Worm (Caenorhabditis elegans) whole organism, L4 larva: ENCODE measurements around the gene rab-6.2.
A peak's percentile ranks its signal among the peaks of the same experiment; 100 is the strongest.

Experiments
- F10B5.3 ChIP-seq: sonication (generic microtip); optimal IDR thresholded peaks from 2 replicates; lab custom pipeline; 2016; ENCODE audit warnings: mild to moderate bottlenecking, missing genetic modification characterization, missing compliant biosample characterization
- F26F4.8 ChIP-seq: fragments of 200-800 bp; sonication (Bioruptor generic); conservative IDR thresholded peaks from 2 replicates; pipeline ENCODE4 v1.3.6; 2022; ENCODE audit warnings: missing genetic modification characterization, missing compliant biosample characterization
- F37D6.2 ChIP-seq: sonication (generic microtip); optimal IDR thresholded peaks from 2 replicates; lab custom pipeline; 2016; ENCODE audit warnings: mild to moderate bottlenecking, missing genetic modification characterization, missing compliant biosample characterization
- R02D3.7 ChIP-seq: fragments of 150-350 bp; sonication (generic microtip); optimal IDR thresholded peaks from 3 replicates; lab custom pipeline; 2014; ENCODE audit warnings: missing biosample characterization, missing genetic modification characterization
- T20F7.1 ChIP-seq: fragments of 200-800 bp; sonication (Bioruptor generic); optimal IDR thresholded peaks from 2 replicates; lab custom pipeline; 2018; ENCODE audit warnings: mild to moderate bottlenecking, missing genetic modification characterization, missing compliant biosample characterization
- Y105C5A.15 ChIP-seq: fragments of 200-800 bp; sonication (Bioruptor generic); IDR thresholded peaks from 2 replicates; pipeline ENCODE4 v1.3.6; 2022; ENCODE audit warnings: missing genetic modification characterization, missing compliant biosample characterization
- Y48G9A.11 ChIP-seq: fragments of 200-800 bp; sonication (Bioruptor generic); IDR thresholded peaks from 2 replicates; pipeline ENCODE4 v1.3.6; 2022; ENCODE audit warnings: missing genetic modification reagents, missing genetic modification characterization, missing compliant biosample characterization
- aha-1 ChIP-seq: fragments of 150-350 bp; peaks from one replicate; lab custom pipeline; 2014; ENCODE audit warnings: missing biosample characterization, missing genetic modification characterization
- aly-2 ChIP-seq: sonication (generic microtip); optimal IDR thresholded peaks from 2 replicates; lab custom pipeline; 2018; ENCODE audit warnings: missing biosample characterization, missing genetic modification characterization
- attf-4 ChIP-seq: sonication (generic microtip); optimal IDR thresholded peaks from 3 replicates; lab custom pipeline; 2017; ENCODE audit warnings: missing biosample characterization, missing genetic modification characterization
- ceh-20 ChIP-seq: fragments of 200-800 bp; sonication (Bioruptor generic); IDR thresholded peaks from 2 replicates; pipeline ENCODE4 v1.3.6; 2022; ENCODE audit warnings: missing genetic modification reagents, missing genetic modification characterization, missing compliant biosample characterization
- ceh-28 ChIP-seq: fragments of 150-350 bp; optimal IDR thresholded peaks from 2 replicates; lab custom pipeline; 2014; ENCODE audit warnings: missing biosample characterization, missing genetic modification reagents, missing genetic modification characterization
- ceh-82 ChIP-seq: sonication (generic microtip); optimal IDR thresholded peaks from 2 replicates; lab custom pipeline; 2017; ENCODE audit warnings: missing biosample characterization, missing genetic modification characterization
- ces-1 ChIP-seq: fragments of 150-350 bp; sonication (generic microtip); optimal IDR thresholded peaks from 4 replicates; lab custom pipeline; 2014; ENCODE audit warnings: missing biosample characterization, missing genetic modification reagents, missing genetic modification characterization
- dve-1 ChIP-seq: sonication (generic microtip); optimal IDR thresholded peaks from 2 replicates; lab custom pipeline; 2017; ENCODE audit warnings: antibody characterized with exemption, mild to moderate bottlenecking, missing genetic modification characterization, missing compliant biosample characterization; ENCODE audit not compliant: insufficient read depth
- fkh-10 ChIP-seq: fragments of 150-350 bp; optimal IDR thresholded peaks from 2 replicates; lab custom pipeline; 2014; ENCODE audit warnings: missing biosample characterization, missing genetic modification reagents, missing genetic modification characterization
- gei-8 ChIP-seq: fragments of 200-800 bp; sonication (Bioruptor generic); optimal IDR thresholded peaks from 2 replicates; lab custom pipeline; 2018; ENCODE audit warnings: mild to moderate bottlenecking, missing genetic modification characterization, missing compliant biosample characterization
- hlh-11 ChIP-seq: fragments of 200-800 bp; sonication (Bioruptor generic); optimal IDR thresholded peaks from 2 replicates; lab custom pipeline; 2018; ENCODE audit warnings: mild to moderate bottlenecking, missing genetic modification characterization, missing compliant biosample characterization
- hmg-1.1 ChIP-seq: fragments of 200-800 bp; sonication (Bioruptor generic); IDR thresholded peaks from 2 replicates; pipeline ENCODE4 v1.3.6; 2022; ENCODE audit warnings: missing genetic modification reagents, missing genetic modification characterization, missing compliant biosample characterization
- jun-1 ChIP-seq: fragments of 150-350 bp; optimal IDR thresholded peaks from 2 replicates; lab custom pipeline; 2014; ENCODE audit warnings: missing biosample characterization, missing genetic modification reagents, missing genetic modification characterization
- lim-7 ChIP-seq: fragments of 200-800 bp; sonication (Bioruptor generic); IDR thresholded peaks from 2 replicates; pipeline ENCODE4 v1.3.6; 2022; ENCODE audit warnings: missing genetic modification characterization, missing compliant biosample characterization
- lin-39 ChIP-seq: fragments of 150-350 bp; optimal IDR thresholded peaks from 2 replicates; lab custom pipeline; 2014; ENCODE audit warnings: missing biosample characterization, missing genetic modification reagents, missing genetic modification characterization
- mes-2 ChIP-seq: sonication (generic microtip); optimal IDR thresholded peaks from 2 replicates; lab custom pipeline; 2016; ENCODE audit warnings: missing genotype, mild to moderate bottlenecking, missing genetic modification characterization, missing compliant biosample characterization; ENCODE audit not compliant: poor library complexity, severe bottlenecking
- mxl-3 ChIP-seq: fragments of 200-800 bp; sonication (Bioruptor generic); optimal IDR thresholded peaks from 2 replicates; lab custom pipeline; 2018; ENCODE audit warnings: mild to moderate bottlenecking, missing genetic modification characterization, missing compliant biosample characterization
- php-3 ChIP-seq: fragments of 200-800 bp; sonication (Bioruptor generic); IDR thresholded peaks from 2 replicates; pipeline ENCODE4 v1.3.6; 2022; ENCODE audit warnings: missing genetic modification reagents, missing genetic modification characterization, missing compliant biosample characterization
- pqm-1 ChIP-seq: sonication (generic microtip); optimal IDR thresholded peaks from 2 replicates; lab custom pipeline; 2017; ENCODE audit warnings: missing biosample characterization, missing genetic modification characterization
- rbr-2 ChIP-seq: sonication (generic microtip); optimal IDR thresholded peaks from 2 replicates; lab custom pipeline; 2016; ENCODE audit warnings: missing genotype, missing genetic modification characterization, missing compliant biosample characterization
- saeg-2 ChIP-seq: fragments of 200-800 bp; sonication (Bioruptor generic); IDR thresholded peaks from 2 replicates; pipeline ENCODE4 v1.3.6; 2022; ENCODE audit warnings: missing genetic modification reagents, missing genetic modification characterization, missing compliant biosample characterization
- sdz-12 ChIP-seq: fragments of 200-800 bp; sonication (Bioruptor generic); optimal IDR thresholded peaks from 2 replicates; lab custom pipeline; 2018; ENCODE audit warnings: mild to moderate bottlenecking, missing genetic modification characterization, missing compliant biosample characterization
- set-16 ChIP-seq: fragments of 200-800 bp; sonication (Bioruptor generic); IDR thresholded peaks from 2 replicates; pipeline ENCODE4 v1.3.6; 2022; ENCODE audit warnings: missing genetic modification reagents, missing genetic modification characterization, missing compliant biosample characterization
- skn-1 ChIP-seq: fragments of 150-350 bp; optimal IDR thresholded peaks from 2 replicates; lab custom pipeline; 2014; ENCODE audit warnings: missing biosample characterization, missing genetic modification characterization
- snpc-4 ChIP-seq: fragments of 150-350 bp; optimal IDR thresholded peaks from 2 replicates; lab custom pipeline; 2014; ENCODE audit warnings: missing biosample characterization, missing genetic modification characterization
- spr-3 ChIP-seq: fragments of 200-800 bp; sonication (Bioruptor generic); optimal IDR thresholded peaks from 2 replicates; lab custom pipeline; 2018; ENCODE audit warnings: mild to moderate bottlenecking, missing genetic modification characterization, missing compliant biosample characterization
- unc-39 ChIP-seq: sonication (generic microtip); optimal IDR thresholded peaks from 2 replicates; lab custom pipeline; 2017; ENCODE audit warnings: missing biosample characterization, missing genetic modification characterization
- unc-62 ChIP-seq, 3 experiments: fragments of 150-350 bp in 1 of 3; sonication (generic microtip); optimal IDR thresholded peaks in 2 of 3; peaks in 1 of 3; 1 replicate in 1 of 3; 2 replicates in 2 of 3; lab custom pipeline; 2014 to 2017; ENCODE audit warnings: missing biosample characterization in 3 of 3, missing genetic modification characterization in 3 of 3, missing genetic modification reagents in 3 of 3, missing genotype in 1 of 3
- zfp-2 ChIP-seq: sonication (generic microtip); optimal IDR thresholded peaks from 2 replicates; lab custom pipeline; 2016; ENCODE audit warnings: mild to moderate bottlenecking, missing genetic modification characterization, missing compliant biosample characterization

Gene rab-6.2

DNA sequence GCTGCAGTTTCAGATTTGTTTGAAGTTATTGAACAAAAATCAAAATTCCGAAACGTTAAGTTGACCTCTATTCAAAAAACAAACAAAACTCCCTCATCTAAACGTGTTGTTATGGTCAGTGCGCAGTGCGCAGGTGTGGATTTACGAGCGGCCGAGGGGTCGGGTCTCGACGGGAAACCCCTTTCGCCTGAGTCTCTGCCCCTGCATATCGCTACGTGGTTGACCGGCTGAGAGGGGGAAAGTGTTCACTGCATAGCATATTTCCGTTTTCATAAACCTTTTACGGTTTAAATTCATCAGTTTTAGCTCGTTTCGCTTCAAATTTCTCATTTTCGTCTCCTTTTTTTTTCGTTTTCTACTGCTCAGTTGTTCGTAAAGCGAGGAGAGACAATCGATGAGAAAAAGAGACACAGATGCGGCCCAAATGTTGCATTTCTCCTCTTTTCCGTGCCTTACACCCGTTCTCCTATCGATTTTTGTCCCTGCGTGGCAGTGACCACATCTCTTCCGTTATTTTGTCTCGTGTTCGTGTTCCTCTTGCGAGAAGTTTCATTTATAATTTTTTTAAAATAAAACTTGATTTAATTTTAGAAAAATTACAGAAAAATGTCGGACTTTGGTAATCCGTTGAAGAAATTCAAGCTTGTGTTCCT lies at the start of gene rab-6.2:
Gene rab-6.2, plus strand, starts transcription at position 603 of the 653 bp plus-strand sequence.
- TF ChIP-seq zfp-2 (no peak), ces-1 (GFP tag; lab: Kevin White, UChicago) (no peak), jun-1 (tag; lab: Kevin White, UChicago) (no peak), F10B5.3 (tag; lab: Kevin White, UChicago) (no peak), R02D3.7 (peak; percentile 19), hmg-1.1 (GFP tag; lab: Robert Waterston, UW) (peak; percentile 28; the same call in 1 of the 2 replicates), sdz-12 (GFP tag; lab: Kevin White, UChicago) (no peak), set-16 (GFP tag; lab: Robert Waterston, UW) (peak; percentile 26; the same call in 1 of the 2 replicates), ceh-28 (tag; lab: Kevin White, UChicago) (no peak), Y48G9A.11 (GFP tag; lab: Robert Waterston, UW) (no peak), snpc-4 (no peak), T20F7.1 (GFP tag; lab: Kevin White, UChicago) (no peak), pqm-1 (tag; lab: Kevin White, UChicago) (no peak), gei-8 (GFP tag; lab: Kevin White, UChicago) (no peak), mes-2 (tag; lab: Kevin White, UChicago) (peak; percentile 48), mxl-3 (GFP tag; lab: Kevin White, UChicago) (peak; percentile 17), hlh-11 (tag; lab: Kevin White, UChicago) (peak; percentile 24), rbr-2 (tag; lab: Kevin White, UChicago) (no peak), unc-39 (tag; lab: Kevin White, UChicago) (no peak), F37D6.2 (tag; lab: Kevin White, UChicago) (no peak)
- TF ChIP-seq, all 104 proteins: peak for 6

DNA sequence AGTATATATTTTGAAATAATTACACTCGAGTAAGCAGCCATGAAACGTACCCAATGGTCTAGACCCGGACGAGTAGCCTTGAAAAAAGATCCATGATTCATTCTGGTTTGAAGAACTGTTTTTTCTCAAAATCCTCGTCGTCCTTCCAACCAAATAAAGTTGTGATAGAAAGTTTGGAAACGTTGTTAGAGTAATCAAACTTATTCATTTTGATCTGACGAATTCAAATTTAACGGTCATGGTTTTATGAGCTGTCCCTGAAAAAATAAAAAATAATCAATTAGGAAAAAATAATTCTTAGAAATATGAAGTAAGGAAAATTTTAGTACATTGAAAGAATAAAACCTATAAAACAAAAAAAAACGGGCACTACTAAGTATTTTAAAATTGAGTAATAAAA lies 45.6 kb upstream of the rab-6.2 start, which contains the start of gene B0302.4:
Gene B0302.4, minus strand, starts transcription at position 101 of the 400 bp plus-strand sequence.
- TF ChIP-seq F26F4.8 (GFP tag; lab: Robert Waterston, UW) (no peak), saeg-2 (GFP tag; lab: Robert Waterston, UW) (no peak), skn-1 (no peak), Y105C5A.15 (no peak), ceh-20 (GFP tag; lab: Robert Waterston, UW) (no peak)

DNA sequence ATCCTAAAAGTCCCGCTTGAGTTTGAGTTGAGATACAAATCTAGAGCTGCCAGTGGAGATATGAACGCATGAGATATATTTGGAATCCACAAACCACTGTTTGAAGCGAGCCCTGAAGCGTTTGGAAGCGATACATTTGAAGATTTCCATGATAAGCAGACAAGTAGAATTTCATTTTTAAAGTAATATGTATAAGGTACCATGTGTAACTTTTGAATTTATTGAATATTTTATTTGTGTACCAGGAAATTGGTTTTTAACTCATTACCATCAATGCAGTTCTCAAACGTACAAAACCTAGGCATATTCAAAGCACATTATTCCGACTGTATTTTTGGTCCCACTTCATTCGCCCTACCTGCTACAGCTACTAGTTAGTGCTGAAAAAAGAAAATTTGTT lies 44.0 kb upstream of the rab-6.2 start, which contains the start of gene B0302.2:
Gene B0302.2, plus strand, starts transcription at position 301 of the 400 bp plus-strand sequence.
- TF ChIP-seq zfp-2 (no peak), aly-2 (tag; lab: Kevin White, UChicago) (no peak), ceh-82 (tag; lab: Kevin White, UChicago) (no peak), F10B5.3 (tag; lab: Kevin White, UChicago) (no peak), lin-39 (no peak), rbr-2 (tag; lab: Kevin White, UChicago) (no peak), ces-1 (GFP tag; lab: Kevin White, UChicago) (no peak), spr-3 (GFP tag; lab: Kevin White, UChicago) (no peak), php-3 (GFP tag; lab: Robert Waterston, UW) (no peak), fkh-10 (GFP tag; lab: Kevin White, UChicago) (no peak), dve-1 (no peak), F26F4.8 (GFP tag; lab: Robert Waterston, UW) (no peak), lim-7 (GFP tag; lab: Robert Waterston, UW) (no peak), mes-2 (tag; lab: Kevin White, UChicago) (no peak), attf-4 (tag; lab: Kevin White, UChicago) (no peak), hmg-1.1 (GFP tag; lab: Robert Waterston, UW) (no peak)

DNA sequence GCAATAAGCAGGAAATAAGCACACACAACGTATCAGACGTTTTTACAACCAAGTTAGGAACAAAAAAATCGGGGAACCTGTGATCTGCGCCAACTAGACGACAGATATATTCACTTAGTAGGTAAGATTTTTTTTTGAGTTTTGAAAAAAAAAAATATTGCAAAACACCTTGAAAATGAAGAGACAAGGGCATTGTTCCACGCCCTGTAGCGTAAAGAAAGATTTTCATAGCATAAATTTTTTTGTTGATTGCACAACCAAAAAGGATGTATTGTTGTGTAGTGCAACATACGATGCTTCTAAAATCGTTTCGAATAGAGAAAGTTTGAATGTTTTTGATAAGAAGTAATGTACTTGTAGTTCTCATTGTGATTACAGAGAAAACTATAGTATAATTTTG lies 42.1 kb upstream of the rab-6.2 start:
- TF ChIP-seq unc-62 (GFP tag; optimal IDR thresholded peaks at IDR 0.05 in 1 of 2; lab: Kevin White, UChicago) (no peak), unc-62 (tag; optimal IDR thresholded peaks at IDR 0.05; lab: Kevin White, UChicago) (no peak), aha-1 (peak; percentile 73)
